Fruit fly (Drosophila melanogaster): Measurements from ENCODE around the gene goe.

DNA sequence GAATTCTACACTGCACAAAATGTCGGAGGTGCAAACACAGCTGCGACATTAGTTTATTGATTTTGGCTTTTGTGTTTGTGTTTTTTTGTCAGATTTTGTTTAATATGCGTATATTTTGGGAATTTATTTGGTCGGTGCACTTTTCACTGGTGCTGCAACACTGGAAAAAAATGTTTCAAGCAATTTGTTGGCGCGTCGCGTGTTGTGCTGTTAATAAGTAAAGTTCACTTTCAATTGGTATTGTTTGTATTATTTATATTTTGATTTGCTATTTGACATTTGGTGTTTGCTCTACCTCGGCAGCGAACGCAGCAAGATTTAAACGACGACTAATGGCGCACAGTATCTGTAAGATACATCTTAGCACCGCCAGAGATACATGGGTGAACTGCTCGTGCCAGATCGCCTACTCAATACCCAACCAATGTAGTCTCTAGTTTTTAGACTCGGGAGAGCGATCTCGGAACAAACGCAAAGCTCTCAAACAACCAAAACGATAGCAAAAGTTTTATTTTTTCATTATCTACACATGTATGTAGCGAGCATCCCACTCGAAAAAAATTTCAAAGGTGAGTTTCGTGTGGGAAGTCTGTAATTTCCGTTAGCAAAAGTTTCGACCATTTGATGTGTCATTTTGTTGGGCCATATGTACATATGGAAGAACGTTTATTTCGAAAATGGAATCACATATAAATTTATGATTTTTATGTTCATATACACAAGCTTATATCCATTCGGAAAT, 30.6 kb upstream of the goe start:
- no peak for TF ChIP-seq usp (GFP tag; optimal IDR thresholded peaks at IDR 0.05)
- TF ChIP-seq fru (GFP tag; optimal IDR thresholded peaks at IDR 0.05), result peak; percentile 4
- TF ChIP-seq HLH106 (tag; optimal IDR thresholded peaks at IDR 0.05), result no peak
- TF ChIP-seq Jra (GFP tag; optimal IDR thresholded peaks at IDR 0.05), result no peak
- TF ChIP-seq Abd-B (GFP tag; optimal IDR thresholded peaks at IDR 0.05), result no peak
- TF ChIP-seq dl (GFP tag; optimal IDR thresholded peaks at IDR 0.05; ENCODE audit: insufficient read depth in 1 of 2, partially characterized antibody in 2 of 2), result no peak
- TF ChIP-seq Hr83 (GFP tag; optimal IDR thresholded peaks at IDR 0.05; ENCODE audit: poor library complexity, severe bottlenecking), result no peak
- TF ChIP-seq Hr78 (GFP tag; optimal IDR thresholded peaks at IDR 0.05), result no peak
- TF ChIP-seq GATAd (GFP tag; optimal IDR thresholded peaks at IDR 0.05), result no peak
- TF ChIP-seq br (GFP tag; optimal IDR thresholded peaks at IDR 0.05), result no peak

All from whole organism, wandering third instar larva.